Worm (Caenorhabditis elegans): ENCODE measurements around the gene F32D8.2.

F32D8.2 gene

DNA sequence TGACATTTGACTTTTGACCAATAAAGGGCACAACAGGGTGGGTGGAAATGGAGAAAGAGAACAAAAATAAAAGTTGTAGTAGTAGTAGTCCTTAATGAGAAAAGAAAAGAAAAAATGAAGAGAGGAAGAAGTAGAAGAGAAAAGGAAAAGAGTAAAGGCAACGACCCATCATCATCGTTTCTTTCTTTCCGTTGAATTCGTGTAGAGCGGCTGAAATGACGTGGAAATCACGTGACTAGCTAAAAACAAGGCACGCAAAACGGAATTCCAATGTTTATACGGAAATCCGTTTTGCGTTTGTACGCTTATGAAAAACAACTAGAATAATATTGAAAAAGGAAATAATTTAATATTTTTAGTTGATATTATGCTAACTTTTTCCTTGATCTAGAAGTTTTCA lies 16.0 kb upstream of the F32D8.2 start (continued):
- no peak for TF ChIP-seq nhr-77 (tag; optimal IDR thresholded peaks at IDR 0.05)
- peak; percentile 41 to 42 for TF ChIP-seq lsy-2 (tag; optimal IDR thresholded peaks at IDR 0.05)
- no peak for TF ChIP-seq lin-15B (tag; optimal IDR thresholded peaks at IDR 0.05)
- TF ChIP-seq unc-86 (tag; optimal IDR thresholded peaks at IDR 0.05) = peak; percentile 31
- peak in 3 of 6 experiments; percentile 35 to 69 (median 40) for TF ChIP-seq elt-3 (tag; optimal IDR thresholded peaks at IDR 0.05)
- no peak for TF ChIP-seq hlh-4 (tag; optimal IDR thresholded peaks at IDR 0.05)
- peak; percentile 41 for TF ChIP-seq xbp-1 (tag; optimal IDR thresholded peaks at IDR 0.05)
- TF ChIP-seq snpc-4 (tag; optimal IDR thresholded peaks at IDR 0.05) = no peak

DNA sequence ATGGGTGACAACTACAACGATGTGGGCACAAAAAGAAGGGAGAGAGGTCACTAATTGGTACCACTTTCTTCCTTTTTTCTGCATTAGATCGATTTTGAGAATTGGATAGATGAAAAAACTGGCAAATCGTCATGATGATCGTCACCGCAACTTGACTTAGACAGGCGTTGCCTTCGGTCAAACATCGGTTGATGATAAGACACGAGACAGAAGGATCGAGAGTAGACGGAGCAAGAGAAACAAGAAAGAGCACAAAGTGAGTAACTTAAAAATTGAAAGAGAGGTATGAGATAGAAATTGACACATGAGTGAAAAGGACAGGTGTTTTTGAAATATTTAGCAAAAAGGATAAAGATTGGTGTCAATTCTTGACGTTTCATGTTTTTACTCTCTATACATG lies 13.5 kb upstream of the F32D8.2 start:
- TF ChIP-seq lin-14 (GFP tag; optimal IDR thresholded peaks at IDR 0.05) (peak; percentile 61), nhr-85 (tag) (peak; percentile 31), mdl-1 (tag; optimal IDR thresholded peaks at IDR 0.05) (peak in 1 of 2 experiments; percentile 26), dsc-1 (tag; optimal IDR thresholded peaks at IDR 0.05) (peak; percentile 9), nhr-71 (tag; optimal IDR thresholded peaks at IDR 0.05) (peak; percentile 63), nhr-84 (tag; optimal IDR thresholded peaks at IDR 0.05) (no peak), rnt-1 (tag; optimal IDR thresholded peaks at IDR 0.05) (peak; percentile 45), mef-2 (tag; optimal IDR thresholded peaks at IDR 0.05) (no peak), zip-4 (GFP tag; optimal IDR thresholded peaks at IDR 0.05) (no peak), nhr-19 (GFP tag; conservative IDR thresholded peaks at IDR 0.05) (peak; percentile 28)

DNA sequence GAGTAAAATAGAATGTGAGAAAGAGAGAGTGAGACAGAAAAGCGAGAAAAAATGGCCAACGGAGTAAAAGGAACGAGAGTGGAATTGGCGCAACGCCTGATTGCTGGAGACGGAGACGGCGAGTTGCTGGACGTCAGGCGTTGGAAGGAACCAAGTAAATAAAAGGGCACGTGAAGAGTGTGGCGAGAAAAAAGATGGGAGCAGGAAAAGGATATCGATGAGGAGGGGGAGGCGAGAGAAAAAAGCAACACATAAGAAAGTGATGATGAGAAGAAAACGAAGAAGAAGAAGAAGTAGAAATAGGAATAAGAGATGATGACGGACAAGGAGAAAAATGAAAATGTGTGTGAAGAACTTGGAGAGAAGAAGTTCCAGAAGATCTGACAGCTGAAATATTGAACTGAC lies 12.1 kb upstream of the F32D8.2 start:
- TF ChIP-seq nhr-19 (GFP tag; conservative IDR thresholded peaks at IDR 0.05) (peak; percentile 81), nhr-85 (tag) (peak; percentile 95), lin-14 (GFP tag; optimal IDR thresholded peaks at IDR 0.05) (peak; percentile 99), mdl-1 (tag; optimal IDR thresholded peaks at IDR 0.05) (peak; percentile 79 to 95), elt-2 (tag; optimal IDR thresholded peaks at IDR 0.05) (no peak), zag-1 (tag; optimal IDR thresholded peaks at IDR 0.05) (no peak), ceh-90 (tag; optimal IDR thresholded peaks at IDR 0.05) (no peak), ceh-88 (GFP tag; IDR thresholded peaks at IDR 0.05) (0 out of 2 replicates have a peak, but pooled peaks have one; percentile 7), skn-1 (tag; optimal IDR thresholded peaks at IDR 0.05) (peak; percentile 56), dsc-1 (tag; optimal IDR thresholded peaks at IDR 0.05) (peak; percentile 81), pqm-1 (tag; optimal IDR thresholded peaks at IDR 0.05) (no peak), unc-30 (tag; optimal IDR thresholded peaks at IDR 0.05) (no peak), alr-1 (tag; optimal IDR thresholded peaks at IDR 0.05; ENCODE audit: borderline replicate concordance) (no peak), ama-1 (optimal IDR thresholded peaks at IDR 0.05) (no peak), nhr-237 (tag; optimal IDR thresholded peaks at IDR 0.05) (peak; percentile 63), swsn-7 (tag; optimal IDR thresholded peaks at IDR 0.05) (peak; percentile 84), pag-3 (tag; optimal IDR thresholded peaks at IDR 0.05; ENCODE audit: borderline replicate concordance, insufficient read depth) (peak; percentile 72), nhr-71 (tag; optimal IDR thresholded peaks at IDR 0.05) (peak; percentile 97), lin-13 (GFP tag; optimal IDR thresholded peaks at IDR 0.05) (peak; percentile 73), ztf-4 (tag; optimal IDR thresholded peaks at IDR 0.05) (peak; percentile 68), ets-5 (GFP tag; IDR thresholded peaks at IDR 0.05) (no peak), mab-9 (GFP tag; IDR thresholded peaks at IDR 0.05) (peak; percentile 51; the same call in 1 of the 2 replicates), lsy-2 (tag; optimal IDR thresholded peaks at IDR 0.05) (peak; percentile 73 to 84), egl-13 (tag; optimal IDR thresholded peaks at IDR 0.05) (peak; percentile 89), zip-4 (GFP tag; optimal IDR thresholded peaks at IDR 0.05) (no peak), fos-1 (tag; optimal IDR thresholded peaks at IDR 0.05) (peak; percentile 78), unc-86 (tag; optimal IDR thresholded peaks at IDR 0.05) (peak; percentile 87), nhr-90 (tag; optimal IDR thresholded peaks at IDR 0.05; ENCODE audit: poor library complexity) (peak; percentile 54), efl-1 (optimal IDR thresholded peaks at IDR 0.05) (peak; percentile 71 to 72), efl-1 (GFP tag; optimal IDR thresholded peaks at IDR 0.05 in 1 of 2) (peak; percentile 38 to 88), ztf-11 (tag; optimal IDR thresholded peaks at IDR 0.05) (peak in 1 of 2 experiments; percentile 31), lin-15B (tag; optimal IDR thresholded peaks at IDR 0.05) (no peak), F16B12.6 (tag; optimal IDR thresholded peaks at IDR 0.05) (no peak), aly-2 (tag; optimal IDR thresholded peaks at IDR 0.05) (no peak), fkh-8 (tag; optimal IDR thresholded peaks at IDR 0.05) (peak; percentile 89), lin-39 (tag; optimal IDR thresholded peaks at IDR 0.05) (no peak), pax-3 (tag; optimal IDR thresholded peaks at IDR 0.05) (peak; percentile 56), mep-1 (tag; optimal IDR thresholded peaks at IDR 0.05) (peak; percentile 92), unc-98 (GFP tag; IDR thresholded peaks at IDR 0.05) (no peak), unc-130 (tag; optimal IDR thresholded peaks at IDR 0.05) (peak; percentile 56), blmp-1 (tag; optimal IDR thresholded peaks at IDR 0.05) (peak; percentile 88)
